Worm (Caenorhabditis elegans): ENCODE data around the gene F19H6.4.

ce11 chrX:12404729-12405128, 39.2 kb downstream of the F19H6.4 start:
- no peak for TF ChIP-seq tbx-37 (GFP tag; conservative IDR thresholded peaks at IDR 0.05)
- no peak for TF ChIP-seq ama-1 (optimal IDR thresholded peaks at IDR 0.05)
- no peak for TF ChIP-seq tbx-11 (GFP tag; IDR thresholded peaks at IDR 0.05)
- TF ChIP-seq flt-1 (GFP tag; IDR thresholded peaks at IDR 0.05): no peak
- no peak for TF ChIP-seq aly-1 (tag; optimal IDR thresholded peaks at IDR 0.05)

Measured in whole organism, early embryonic.